Fruit fly (Drosophila melanogaster) whole organism, embryonic: ENCODE measurements around the gene CG13634.

Experiments used
- CG10959 ChIP-seq: fragments of 200-800 bp; sonication (Bioruptor generic); IDR thresholded peaks from 2 replicates; pipeline ENCODE4 v1.3.6; 2022; ENCODE audit warnings: missing biosample characterization, missing genetic modification characterization
- CG14050 ChIP-seq: fragments of 200-800 bp; sonication (Bioruptor generic); IDR thresholded peaks from 3 replicates; pipeline ENCODE4 v1.3.6; 2022; ENCODE audit warnings: missing biosample characterization, missing genetic modification characterization
- CG18011 ChIP-seq: fragments of 200-800 bp; sonication (Bioruptor generic); optimal IDR thresholded peaks from 2 replicates; lab custom pipeline; 2017; ENCODE audit warnings: missing biosample characterization, missing genetic modification characterization, mild to moderate bottlenecking, moderate library complexity, missing genotype
- CG31441 ChIP-seq: fragments of 200-800 bp; sonication (Bioruptor generic); IDR thresholded peaks from 2 replicates; pipeline ENCODE4 v1.3.6; 2022; ENCODE audit warnings: missing biosample characterization, missing genetic modification characterization
- CG7357 ChIP-seq: fragments of 200-800 bp; sonication (Bioruptor generic); IDR thresholded peaks from 3 replicates; pipeline ENCODE4 v1.3.6; 2022; ENCODE audit warnings: missing biosample characterization, missing genetic modification characterization
- CG9932 ChIP-seq: fragments of 200-800 bp; sonication (Bioruptor generic); IDR thresholded peaks from 2 replicates; pipeline ENCODE4 v1.3.6; 2022; ENCODE audit warnings: missing biosample characterization, missing genetic modification characterization
- CkIIα-i1 ChIP-seq: fragments of 200-800 bp; sonication (Bioruptor generic); IDR thresholded peaks from 2 replicates; pipeline ENCODE4 v1.3.6; 2022; ENCODE audit warnings: missing biosample characterization, missing genetic modification characterization
- Elba2 ChIP-seq: fragments of 200-800 bp; sonication (Bioruptor generic); optimal IDR thresholded peaks from 3 replicates; lab custom pipeline; 2016; ENCODE audit warnings: missing biosample characterization, missing genetic modification characterization
- dmrt99B ChIP-seq: fragments of 200-800 bp; sonication (Bioruptor generic); optimal IDR thresholded peaks from 2 replicates; lab custom pipeline; 2018; ENCODE audit warnings: missing biosample characterization, mild to moderate bottlenecking, missing genetic modification characterization, moderate library complexity
- kni ChIP-seq: fragments of 200-800 bp; sonication (Bioruptor generic); optimal IDR thresholded peaks from 3 replicates; lab custom pipeline; 2017; ENCODE audit warnings: mild to moderate bottlenecking, missing biosample characterization, missing genetic modification reagents, missing genetic modification characterization
- nom ChIP-seq: fragments of 200-800 bp; sonication (Bioruptor generic); optimal IDR thresholded peaks from 2 replicates; lab custom pipeline; 2017; ENCODE audit warnings: missing biosample characterization, missing genetic modification characterization, mild to moderate bottlenecking, moderate library complexity, missing genetic modification reagents
- sens-2 ChIP-seq: fragments of 200-800 bp; sonication (Bioruptor generic); IDR thresholded peaks from 2 replicates; pipeline ENCODE4 v1.3.6; 2022; ENCODE audit warnings: missing biosample characterization, missing genetic modification characterization
- shn ChIP-seq: fragments of 200-800 bp; sonication (Bioruptor generic); optimal IDR thresholded peaks from 3 replicates; lab custom pipeline; 2016; ENCODE audit warnings: missing biosample characterization, missing genetic modification characterization

DNA sequence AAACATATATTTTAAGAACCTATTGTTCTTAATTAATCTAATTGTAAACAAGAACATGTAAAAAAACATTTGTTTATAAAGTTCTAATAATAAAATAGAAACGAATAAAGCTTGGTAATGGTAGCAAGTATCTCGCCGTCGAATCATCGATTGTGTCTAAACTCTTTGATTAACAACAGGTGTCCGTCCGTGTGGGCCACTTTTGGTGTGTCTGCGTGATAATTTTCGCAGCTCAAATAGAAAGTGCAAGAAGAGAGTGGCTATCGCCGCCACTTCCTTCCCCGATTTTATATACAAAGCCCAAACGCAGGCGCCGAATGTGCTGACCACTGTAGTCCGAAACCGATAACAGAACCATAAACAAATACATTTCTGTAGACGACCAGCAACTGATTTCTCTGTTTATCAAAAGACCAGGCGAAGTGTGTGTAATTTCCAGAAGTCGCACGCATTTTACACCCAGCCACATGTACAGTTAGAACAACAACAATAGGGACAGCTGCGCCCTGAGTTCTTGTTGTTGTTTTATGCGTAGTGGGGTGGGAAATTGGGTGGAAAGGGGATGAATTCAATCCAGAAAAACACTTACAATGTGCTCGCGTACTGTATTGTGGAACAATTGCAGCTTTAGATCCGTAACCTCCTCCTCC lies 23.2 kb upstream of the CG13634 start:
- no peak for TF ChIP-seq CG14050 (GFP tag; lab: Robert Waterston, UW)
- no peak for TF ChIP-seq CG10959 (GFP tag; lab: Robert Waterston, UW)
- no peak for TF ChIP-seq CG9932
- TF ChIP-seq CG7357 (GFP tag; lab: Robert Waterston, UW): no peak
- no peak for TF ChIP-seq CG18011
- TF ChIP-seq kni (GFP tag; lab: Kevin White, UChicago): peak; percentile 24
- no peak for TF ChIP-seq nom (GFP tag; lab: Kevin White, UChicago)
- no peak for TF ChIP-seq CG31441 (GFP tag; lab: Robert Waterston, UW)
- TF ChIP-seq shn (GFP tag; lab: Kevin White, UChicago): no peak
- TF ChIP-seq Elba2 (GFP tag; lab: Kevin White, UChicago): no peak
- TF ChIP-seq sens-2: 0 out of 2 replicates have a peak, but pooled peaks have one; percentile 29
- no peak for TF ChIP-seq dmrt99B (tag; lab: Kevin White, UChicago)
- TF ChIP-seq CkIIα-i1 (GFP tag; lab: Robert Waterston, UW): no peak
